Fruit fly (Drosophila melanogaster) whole organism, embryonic: Measurements from ENCODE around the gene CG14253.

Source experiments
- CG11093 ChIP-seq: fragments of 200-800 bp; sonication (Bioruptor generic); IDR thresholded peaks from 3 replicates; pipeline ENCODE4 v1.3.6; 2022; ENCODE audit warnings: missing biosample characterization, missing genetic modification characterization
- CG14710 ChIP-seq: fragments of 200-800 bp; sonication (Bioruptor generic); optimal IDR thresholded peaks from 3 replicates; lab custom pipeline; 2019; ENCODE audit warnings: missing biosample characterization, mild to moderate bottlenecking, missing genetic modification characterization, moderate library complexity
- CG1529 ChIP-seq: fragments of 200-800 bp; sonication (Bioruptor generic); optimal IDR thresholded peaks from 3 replicates; lab custom pipeline; 2018; ENCODE audit warnings: missing biosample characterization, missing genetic modification characterization
- CG2199 ChIP-seq: fragments of 200-800 bp; sonication (Bioruptor generic); IDR thresholded peaks from 3 replicates; pipeline ENCODE4 v1.3.6; 2022; ENCODE audit warnings: missing biosample characterization, missing genetic modification characterization
- CG31365 ChIP-seq: fragments of 200-800 bp; sonication (Bioruptor generic); optimal IDR thresholded peaks from 2 replicates; lab custom pipeline; 2018; ENCODE audit warnings: missing biosample characterization, mild to moderate bottlenecking, missing genetic modification characterization
- CG3407 ChIP-seq: fragments of 200-800 bp; sonication (Bioruptor generic); optimal IDR thresholded peaks from 2 replicates; lab custom pipeline; 2018; ENCODE audit warnings: missing biosample characterization, mild to moderate bottlenecking, missing genetic modification characterization
- CG34376 ChIP-seq: fragments of 200-800 bp; sonication (Bioruptor generic); optimal IDR thresholded peaks from 2 replicates; lab custom pipeline; 2018; ENCODE audit warnings: missing biosample characterization, mild to moderate bottlenecking, missing genetic modification characterization
- CG3847 ChIP-seq: fragments of 200-800 bp; sonication (Bioruptor generic); IDR thresholded peaks from 2 replicates; pipeline ENCODE4 v1.3.6; 2022; ENCODE audit warnings: missing biosample characterization, missing genetic modification characterization
- CG3995 ChIP-seq: fragments of 200-800 bp; sonication (Bioruptor generic); optimal IDR thresholded peaks from 3 replicates; lab custom pipeline; 2016; ENCODE audit warnings: missing biosample characterization, missing genetic modification characterization
- CG43689 ChIP-seq: fragments of 200-800 bp; sonication (Bioruptor generic); IDR thresholded peaks from 2 replicates; pipeline ENCODE4 v1.3.6; 2022; ENCODE audit warnings: missing biosample characterization, missing genetic modification characterization
- CG4707 ChIP-seq: fragments of 200-800 bp; sonication (Bioruptor generic); optimal IDR thresholded peaks from 2 replicates; lab custom pipeline; 2018; ENCODE audit warnings: missing biosample characterization, mild to moderate bottlenecking, missing genetic modification characterization, moderate library complexity
- CG8089 ChIP-seq: fragments of 200-800 bp; sonication (Bioruptor generic); optimal IDR thresholded peaks from 3 replicates; lab custom pipeline; 2016; ENCODE audit warnings: missing biosample characterization, missing genetic modification characterization
- CG8765 ChIP-seq: fragments of 200-800 bp; sonication (Bioruptor generic); IDR thresholded peaks from 2 replicates; pipeline ENCODE4 v1.3.6; 2022; ENCODE audit warnings: missing biosample characterization, missing genetic modification characterization
- CG9817 ChIP-seq: fragments of 200-800 bp; sonication (Bioruptor generic); optimal IDR thresholded peaks from 2 replicates; lab custom pipeline; 2018; ENCODE audit warnings: missing biosample characterization, mild to moderate bottlenecking, missing genetic modification characterization, moderate library complexity
- Dad ChIP-seq: fragments of 200-800 bp; sonication (Bioruptor generic); optimal IDR thresholded peaks from 3 replicates; lab custom pipeline; 2016; ENCODE audit warnings: missing biosample characterization, missing genetic modification characterization
- Dref ChIP-seq: fragments of 200-800 bp; sonication (Bioruptor generic); IDR thresholded peaks from 2 replicates; pipeline ENCODE4 v1.3.6; 2022; ENCODE audit warnings: missing biosample characterization, missing genetic modification characterization
- Elba2 ChIP-seq: fragments of 200-800 bp; sonication (Bioruptor generic); optimal IDR thresholded peaks from 3 replicates; lab custom pipeline; 2016; ENCODE audit warnings: missing biosample characterization, missing genetic modification characterization
- Hey ChIP-seq: fragments of 200-800 bp; sonication (Bioruptor generic); optimal IDR thresholded peaks from 3 replicates; lab custom pipeline; 2018; ENCODE audit warnings: missing biosample characterization, mild to moderate bottlenecking, missing genetic modification characterization
- HmgD ChIP-seq: fragments of 200-800 bp; sonication (Bioruptor generic); optimal IDR thresholded peaks from 3 replicates; lab custom pipeline; 2016; ENCODE audit warnings: missing biosample characterization, missing genetic modification characterization
- Hsf ChIP-seq: fragments of 200-800 bp; sonication (Bioruptor generic); optimal IDR thresholded peaks from 3 replicates; lab custom pipeline; 2016; ENCODE audit warnings: missing biosample characterization, missing genetic modification characterization
- Jarid2 ChIP-seq: fragments of 200-800 bp; sonication (Bioruptor generic); optimal IDR thresholded peaks from 3 replicates; lab custom pipeline; 2017; ENCODE audit warnings: mild to moderate bottlenecking, missing biosample characterization, missing genetic modification reagents, missing genetic modification characterization
- Lhr ChIP-seq: fragments of 200-800 bp; sonication (Bioruptor generic); optimal IDR thresholded peaks from 3 replicates; lab custom pipeline; 2017; ENCODE audit warnings: mild to moderate bottlenecking, missing biosample characterization, missing genetic modification reagents, missing genetic modification characterization
- NfI ChIP-seq: fragments of 200-800 bp; sonication (Bioruptor generic); optimal IDR thresholded peaks from 3 replicates; lab custom pipeline; 2018; ENCODE audit warnings: missing biosample characterization, mild to moderate bottlenecking, missing genetic modification characterization, moderate library complexity
- Oli ChIP-seq: fragments of 200-800 bp; sonication (Bioruptor generic); optimal IDR thresholded peaks from 2 replicates; lab custom pipeline; 2018; ENCODE audit warnings: missing biosample characterization, mild to moderate bottlenecking, missing genetic modification characterization, moderate library complexity
- Sox102F ChIP-seq: fragments of 200-800 bp; sonication (Bioruptor generic); optimal IDR thresholded peaks from 2 replicates; lab custom pipeline; 2018; ENCODE audit warnings: missing biosample characterization, mild to moderate bottlenecking, missing genetic modification characterization, moderate library complexity
- Trl ChIP-seq, 3 experiments: fragments of >200 bp in 2 of 3; fragments of 200-800 bp in 1 of 3; sonication (Bioruptor generic) in 1 of 3; optimal IDR thresholded peaks; 2 replicates in 1 of 3; 3 replicates in 2 of 3; lab custom pipeline; 2016 to 2017; ENCODE audit warnings: missing biosample characterization in 1 of 3, missing genetic modification characterization in 1 of 3
- Usf ChIP-seq: fragments of 200-800 bp; sonication (Bioruptor generic); optimal IDR thresholded peaks from 2 replicates; lab custom pipeline; 2017; ENCODE audit warnings: missing genotype, missing biosample characterization, missing genetic modification characterization
- Vsx1 ChIP-seq: fragments of 200-800 bp; sonication (Bioruptor generic); optimal IDR thresholded peaks from 2 replicates; lab custom pipeline; 2017; ENCODE audit warnings: missing biosample characterization, mild to moderate bottlenecking, missing genetic modification characterization, missing genetic modification reagents
- aop ChIP-seq: fragments of 200-800 bp; sonication (Bioruptor generic); IDR thresholded peaks from 2 replicates; pipeline ENCODE4 v1.3.6; 2022; ENCODE audit warnings: missing biosample characterization, missing genetic modification characterization
- ase ChIP-seq: fragments of 200-800 bp; sonication (Bioruptor generic); IDR thresholded peaks from 3 replicates; pipeline ENCODE4 v1.3.6; 2022; ENCODE audit warnings: missing biosample characterization, missing genetic modification characterization
- crol ChIP-seq: fragments of 200-800 bp; sonication (Bioruptor generic); IDR thresholded peaks from 2 replicates; pipeline ENCODE4 v1.3.6; 2022; ENCODE audit warnings: missing biosample characterization, missing genetic modification characterization
- dimm ChIP-seq: fragments of 200-800 bp; sonication (Bioruptor generic); IDR thresholded peaks from 2 replicates; pipeline ENCODE4 v1.3.6; 2022; ENCODE audit warnings: missing biosample characterization, missing genetic modification characterization
- dmrt99B ChIP-seq: fragments of 200-800 bp; sonication (Bioruptor generic); optimal IDR thresholded peaks from 2 replicates; lab custom pipeline; 2018; ENCODE audit warnings: missing biosample characterization, mild to moderate bottlenecking, missing genetic modification characterization, moderate library complexity
- en ChIP-seq: fragments of 200-800 bp; sonication (Bioruptor generic); optimal IDR thresholded peaks from 2 replicates; lab custom pipeline; 2016; ENCODE audit warnings: missing biosample characterization, missing genetic modification characterization
- eyg ChIP-seq: fragments of 200-800 bp; sonication (Bioruptor generic); optimal IDR thresholded peaks from 3 replicates; lab custom pipeline; 2016; ENCODE audit warnings: missing biosample characterization, missing genetic modification characterization
- fd96Cb ChIP-seq: fragments of 200-800 bp; sonication (Bioruptor generic); optimal IDR thresholded peaks from 2 replicates; lab custom pipeline; 2018; ENCODE audit warnings: missing biosample characterization, mild to moderate bottlenecking, missing genetic modification characterization, moderate library complexity
- knrl ChIP-seq: fragments of 200-800 bp; sonication (Bioruptor generic); IDR thresholded peaks from 3 replicates; pipeline ENCODE4 v1.3.6; 2022; ENCODE audit warnings: missing biosample characterization, missing genetic modification characterization; ENCODE audit not compliant: partially characterized antibody
- lilli ChIP-seq: fragments of 200-800 bp; sonication (Bioruptor generic); optimal IDR thresholded peaks from 3 replicates; lab custom pipeline; 2016; ENCODE audit warnings: missing biosample characterization, missing genetic modification characterization
- lola ChIP-seq, 3 experiments: fragments of >200 bp in 2 of 3; fragments of 200-800 bp in 1 of 3; sonication (Bioruptor generic) in 1 of 3; optimal IDR thresholded peaks; 2 replicates each; lab custom pipeline; 2017 to 2019; ENCODE audit warnings: missing biosample characterization in 3 of 3, missing genetic modification characterization in 3 of 3, mild to moderate bottlenecking in 1 of 3, moderate library complexity in 1 of 3
- oc ChIP-seq: fragments of 200-800 bp; sonication (Bioruptor generic); optimal IDR thresholded peaks from 2 replicates; lab custom pipeline; 2018; ENCODE audit warnings: missing biosample characterization, mild to moderate bottlenecking, missing genetic modification characterization, moderate library complexity
- pan ChIP-seq, 4 experiments: fragments of >200 bp in 3 of 4; fragments of 200-800 bp in 1 of 4; sonication (Bioruptor generic) in 1 of 4; optimal IDR thresholded peaks in 3 of 4; IDR thresholded peaks in 1 of 4; 2 replicates each; pipeline versions ENCODE4 v1.3.6 to Lab custom; 2017 to 2022; ENCODE audit warnings: missing biosample characterization in 2 of 4, missing genetic modification characterization in 2 of 4, mixed read lengths in 1 of 4
- ranshi ChIP-seq: fragments of 200-800 bp; sonication (Bioruptor generic); IDR thresholded peaks from 2 replicates; pipeline ENCODE4 v1.3.6; 2022; ENCODE audit warnings: missing biosample characterization, missing genetic modification characterization
- repo ChIP-seq: fragments of 200-800 bp; sonication (Bioruptor generic); optimal IDR thresholded peaks from 2 replicates; lab custom pipeline; 2016; ENCODE audit warnings: missing biosample characterization, missing genetic modification characterization
- sc ChIP-seq, 3 experiments: fragments of >200 bp in 2 of 3; fragments of 200-800 bp in 1 of 3; sonication (Bioruptor generic) in 1 of 3; optimal IDR thresholded peaks; 2 replicates in 2 of 3; 3 replicates in 1 of 3; lab custom pipeline; 2017; ENCODE audit warnings: mild to moderate bottlenecking in 1 of 3, missing biosample characterization in 1 of 3, missing genetic modification characterization in 1 of 3, missing genetic modification reagents in 1 of 3
- so ChIP-seq: fragments of 200-800 bp; sonication (Bioruptor generic); IDR thresholded peaks from 3 replicates; pipeline ENCODE4 v1.3.6; 2022; ENCODE audit warnings: missing biosample characterization, missing genetic modification characterization
- tgo ChIP-seq: fragments of 200-800 bp; sonication (Bioruptor generic); IDR thresholded peaks from 3 replicates; pipeline ENCODE4 v1.3.6; 2022; ENCODE audit warnings: missing biosample characterization, missing genetic modification characterization
- unpg ChIP-seq: fragments of 200-800 bp; sonication (Bioruptor generic); optimal IDR thresholded peaks from 3 replicates; lab custom pipeline; 2018; ENCODE audit warnings: missing biosample characterization, mild to moderate bottlenecking, missing genetic modification characterization, moderate library complexity
- yki ChIP-seq: fragments of >200 bp; optimal IDR thresholded peaks from 3 replicates; lab custom pipeline; 2018

CG14253 gene

dm6 chr3R:26954020-26954672 lies 24.2 kb upstream of the CG14253 start (continued):
- TF ChIP-seq CG3407 (GFP tag; lab: Kevin White, UChicago) = peak; percentile 64
- TF ChIP-seq aop = 0 out of 2 replicates have a peak, but pooled peaks have one; percentile 21
- TF ChIP-seq CG9817 (tag; lab: Kevin White, UChicago) = peak; percentile 23
- peak; percentile 74 for TF ChIP-seq Oli (tag; lab: Kevin White, UChicago)
- TF ChIP-seq Sox102F (GFP tag; lab: Kevin White, UChicago) = peak; percentile 95
- TF ChIP-seq CG14710 = peak; percentile 45
- TF ChIP-seq oc (tag; lab: Kevin White, UChicago) = peak; percentile 91
- peak in 1 of 3 experiments; percentile 52 for TF ChIP-seq lola (GFP tag; optimal IDR thresholded peaks at IDR 0.05; lab: Kevin White, UChicago)
- TF ChIP-seq dimm (GFP tag; lab: Robert Waterston, UW) = no peak
- TF ChIP-seq so (GFP tag; lab: Robert Waterston, UW) = peak; percentile 79; the same call in 2 of the 3 replicates
- no peak for TF ChIP-seq eyg
- no peak for TF ChIP-seq sc (optimal IDR thresholded peaks at IDR 0.05; lab: Kevin White, UChicago)
- TF ChIP-seq sc (GFP tag; optimal IDR thresholded peaks at IDR 0.05; lab: Kevin White, UChicago) = peak; percentile 32
- peak; percentile 60 for TF ChIP-seq Usf (GFP tag; lab: Kevin White, UChicago)
- TF ChIP-seq knrl (GFP tag; lab: Robert Waterston, UW) = no peak
- peak; percentile 50 for TF ChIP-seq CG3847 (GFP tag; lab: Robert Waterston, UW)
- no peak; the same call in 2 of the 3 replicates for TF ChIP-seq CG2199 (GFP tag; lab: Robert Waterston, UW)
- no peak for TF ChIP-seq Elba2 (GFP tag; lab: Kevin White, UChicago)
- TF ChIP-seq lilli (GFP tag; lab: Kevin White, UChicago) = no peak
- TF ChIP-seq pan (optimal IDR thresholded peaks at IDR 0.05; lab: Kevin White, UChicago) = no peak
- TF ChIP-seq pan (GFP tag; optimal IDR thresholded peaks at IDR 0.05 in 1 of 2, IDR thresholded peaks at IDR 0.05 in 1 of 2) = peak in 1 of 2 experiments; percentile 87
- TF ChIP-seq HmgD = no peak
- peak; percentile 60; the same call in 1 of the 3 replicates for TF ChIP-seq CG11093 (GFP tag; lab: Robert Waterston, UW)
- TF ChIP-seq Dref (GFP tag; lab: Robert Waterston, UW) = no peak
- no peak for TF ChIP-seq CG31365 (tag; lab: Kevin White, UChicago)
- peak; percentile 73 for TF ChIP-seq unpg (GFP tag; lab: Kevin White, UChicago)
- TF ChIP-seq en (GFP tag; lab: Kevin White, UChicago) = no peak
- no peak for TF ChIP-seq CG8089 (GFP tag; lab: Kevin White, UChicago)
- TF ChIP-seq yki = no peak
- TF ChIP-seq crol (GFP tag; lab: Robert Waterston, UW) = no peak
- TF ChIP-seq Trl (optimal IDR thresholded peaks at IDR 0.05; lab: Kevin White, UChicago) = peak in 1 of 2 experiments; percentile 17
- TF ChIP-seq Trl (GFP tag; optimal IDR thresholded peaks at IDR 0.05; lab: Kevin White, UChicago) = no peak
- peak; percentile 84 for TF ChIP-seq fd96Cb (tag; lab: Kevin White, UChicago)
- peak; percentile 87 for TF ChIP-seq tgo
- 0 out of 2 replicates have a peak, but pooled peaks have one; percentile 24 for TF ChIP-seq CG43689 (GFP tag; lab: Robert Waterston, UW)
- no peak; the same call in 1 of the 2 replicates for TF ChIP-seq CG8765 (GFP tag; lab: Robert Waterston, UW)
- TF ChIP-seq Hey (tag; lab: Kevin White, UChicago) = no peak
- TF ChIP-seq CG4707 (GFP tag; lab: Kevin White, UChicago) = peak; percentile 43
- no peak for TF ChIP-seq CG3995
- no peak for TF ChIP-seq CG34376
- TF ChIP-seq Jarid2 (GFP tag; lab: Kevin White, UChicago) = peak; percentile 40
- TF ChIP-seq ranshi (GFP tag; lab: Robert Waterston, UW) = peak; percentile 76
- TF ChIP-seq Lhr (GFP tag; lab: Kevin White, UChicago) = peak; percentile 20
- no peak for TF ChIP-seq repo
- peak; percentile 67 for TF ChIP-seq Vsx1
- peak; percentile 78 for TF ChIP-seq ase (GFP tag; lab: Robert Waterston, UW)
- TF ChIP-seq Hsf (GFP tag; lab: Kevin White, UChicago) = no peak
- peak; percentile 66 for TF ChIP-seq NfI
- peak; percentile 49 for TF ChIP-seq CG1529
- TF ChIP-seq Dad = no peak
- peak; percentile 88 for TF ChIP-seq dmrt99B
